Worm (Caenorhabditis elegans): ENCODE results near the gene K09E9.4.
A peak's percentile ranks its signal among the peaks of the same experiment; 100 is the strongest.

Gene K09E9.4

ce11 chrX:15628945-15629344, 1.3 kb downstream of the K09E9.4 start:
- TF ChIP-seq tab-1 (GFP tag; IDR thresholded peaks at IDR 0.05) (no peak), med-1 (GFP tag; optimal IDR thresholded peaks at IDR 0.05; ENCODE audit: insufficient read depth) (no peak), ztf-29 (GFP tag; IDR thresholded peaks at IDR 0.05) (no peak), klf-2 (GFP tag; conservative IDR thresholded peaks at IDR 0.05) (no peak), ref-1 (GFP tag; conservative IDR thresholded peaks at IDR 0.05) (no peak), ztf-23 (GFP tag; IDR thresholded peaks at IDR 0.05) (no peak), cog-1 (tag; optimal IDR thresholded peaks at IDR 0.05) (no peak), T22C8.4 (GFP tag; IDR thresholded peaks at IDR 0.05) (no peak), flt-1 (GFP tag; IDR thresholded peaks at IDR 0.05) (no peak)

ce11 chrX:15627814-15628213, 2.4 kb downstream of the K09E9.4 start:
- TF ChIP-seq ref-1 (GFP tag; conservative IDR thresholded peaks at IDR 0.05) (no peak), med-1 (GFP tag; optimal IDR thresholded peaks at IDR 0.05; ENCODE audit: insufficient read depth) (no peak), tab-1 (GFP tag; IDR thresholded peaks at IDR 0.05) (no peak), flt-1 (GFP tag; IDR thresholded peaks at IDR 0.05) (no peak), T22C8.4 (GFP tag; IDR thresholded peaks at IDR 0.05) (no peak), ztf-23 (GFP tag; IDR thresholded peaks at IDR 0.05) (no peak), ztf-29 (GFP tag; IDR thresholded peaks at IDR 0.05) (no peak), klf-2 (GFP tag; conservative IDR thresholded peaks at IDR 0.05) (no peak), cog-1 (tag; optimal IDR thresholded peaks at IDR 0.05) (no peak)

- TF ChIP-seq klf-2 (GFP tag; conservative IDR thresholded peaks at IDR 0.05) (no peak), ref-1 (GFP tag; conservative IDR thresholded peaks at IDR 0.05) (no peak), T22C8.4 (GFP tag; IDR thresholded peaks at IDR 0.05) (no peak), med-1 (GFP tag; optimal IDR thresholded peaks at IDR 0.05; ENCODE audit: insufficient read depth) (no peak), ztf-29 (GFP tag; IDR thresholded peaks at IDR 0.05) (no peak), cog-1 (tag; optimal IDR thresholded peaks at IDR 0.05) (no peak), flt-1 (GFP tag; IDR thresholded peaks at IDR 0.05) (no peak), ztf-23 (GFP tag; IDR thresholded peaks at IDR 0.05) (no peak), tab-1 (GFP tag; IDR thresholded peaks at IDR 0.05) (no peak)
These were observed 4.0 kb downstream of the K09E9.4 start for ce11 chrX:15626119-15626850.

- TF ChIP-seq T22C8.4 (GFP tag; IDR thresholded peaks at IDR 0.05) = no peak
- no peak for TF ChIP-seq flt-1 (GFP tag; IDR thresholded peaks at IDR 0.05)
- TF ChIP-seq tab-1 (GFP tag; IDR thresholded peaks at IDR 0.05) = no peak
- TF ChIP-seq cog-1 (tag; optimal IDR thresholded peaks at IDR 0.05) = no peak
- TF ChIP-seq med-1 (GFP tag; optimal IDR thresholded peaks at IDR 0.05; ENCODE audit: insufficient read depth) = no peak
- no peak for TF ChIP-seq ztf-23 (GFP tag; IDR thresholded peaks at IDR 0.05)
- no peak for TF ChIP-seq ref-1 (GFP tag; conservative IDR thresholded peaks at IDR 0.05)
- TF ChIP-seq ztf-29 (GFP tag; IDR thresholded peaks at IDR 0.05) = no peak
- TF ChIP-seq klf-2 (GFP tag; conservative IDR thresholded peaks at IDR 0.05) = no peak
These were observed 8.2 kb downstream of the K09E9.4 start for ce11 chrX:15622041-15622440.

ce11 chrX:15621001-15621400, 9.2 kb downstream of the K09E9.4 start:
- TF ChIP-seq ztf-29 (GFP tag; IDR thresholded peaks at IDR 0.05) = no peak
- TF ChIP-seq med-1 (GFP tag; optimal IDR thresholded peaks at IDR 0.05; ENCODE audit: insufficient read depth) = no peak
- no peak for TF ChIP-seq tab-1 (GFP tag; IDR thresholded peaks at IDR 0.05)
- TF ChIP-seq ref-1 (GFP tag; conservative IDR thresholded peaks at IDR 0.05) = no peak
- TF ChIP-seq ztf-23 (GFP tag; IDR thresholded peaks at IDR 0.05) = no peak

ce11 chrX:15620200-15620599, 10.0 kb downstream of the K09E9.4 start, which contains the start of gene K09E9.1:
K09E9.1 (plus strand) TSS chrX:15620500.
- TF ChIP-seq ztf-23 (GFP tag; IDR thresholded peaks at IDR 0.05) (no peak), tab-1 (GFP tag; IDR thresholded peaks at IDR 0.05) (no peak), ztf-29 (GFP tag; IDR thresholded peaks at IDR 0.05) (no peak), T22C8.4 (GFP tag; IDR thresholded peaks at IDR 0.05) (no peak), klf-2 (GFP tag; conservative IDR thresholded peaks at IDR 0.05) (no peak), flt-1 (GFP tag; IDR thresholded peaks at IDR 0.05) (no peak), cog-1 (tag; optimal IDR thresholded peaks at IDR 0.05) (no peak), ref-1 (GFP tag; conservative IDR thresholded peaks at IDR 0.05) (no peak), med-1 (GFP tag; optimal IDR thresholded peaks at IDR 0.05; ENCODE audit: insufficient read depth) (no peak)

- TF ChIP-seq tab-1 (GFP tag; IDR thresholded peaks at IDR 0.05) = peak; percentile 46; the same call in 1 of the 2 replicates
- TF ChIP-seq ztf-29 (GFP tag; IDR thresholded peaks at IDR 0.05) = no peak; the same call in 1 of the 2 replicates
- peak; percentile 75 for TF ChIP-seq flt-1 (GFP tag; IDR thresholded peaks at IDR 0.05)
- TF ChIP-seq ref-1 (GFP tag; conservative IDR thresholded peaks at IDR 0.05) = 0 out of 2 replicates have a peak, but pooled peaks have one; percentile 30
- no peak for TF ChIP-seq med-1 (GFP tag; optimal IDR thresholded peaks at IDR 0.05; ENCODE audit: insufficient read depth)
These were observed 11.0 kb downstream of the K09E9.4 start for ce11 chrX:15619273-15619672.

- no peak for TF ChIP-seq T22C8.4 (GFP tag; IDR thresholded peaks at IDR 0.05)
- TF ChIP-seq ztf-23 (GFP tag; IDR thresholded peaks at IDR 0.05) = no peak
- TF ChIP-seq klf-2 (GFP tag; conservative IDR thresholded peaks at IDR 0.05) = no peak
- no peak for TF ChIP-seq tab-1 (GFP tag; IDR thresholded peaks at IDR 0.05)
- TF ChIP-seq ref-1 (GFP tag; conservative IDR thresholded peaks at IDR 0.05) = no peak
- TF ChIP-seq flt-1 (GFP tag; IDR thresholded peaks at IDR 0.05) = no peak
- TF ChIP-seq ztf-29 (GFP tag; IDR thresholded peaks at IDR 0.05) = no peak
- no peak for TF ChIP-seq med-1 (GFP tag; optimal IDR thresholded peaks at IDR 0.05; ENCODE audit: insufficient read depth)
- no peak for TF ChIP-seq cog-1 (tag; optimal IDR thresholded peaks at IDR 0.05)
These were observed 13.1 kb downstream of the K09E9.4 start for ce11 chrX:15617168-15617567.

ce11 chrX:15616443-15616842, 13.8 kb downstream of the K09E9.4 start, which contains the start of gene ergi-3:
ergi-3 (minus strand) TSS chrX:15616753.
- TF ChIP-seq flt-1 (GFP tag; IDR thresholded peaks at IDR 0.05) = no peak
- TF ChIP-seq cog-1 (tag; optimal IDR thresholded peaks at IDR 0.05) = peak; percentile 53

- TF ChIP-seq tab-1 (GFP tag; IDR thresholded peaks at IDR 0.05) (no peak), flt-1 (GFP tag; IDR thresholded peaks at IDR 0.05) (peak; percentile 34; the same call in 1 of the 2 replicates), ztf-23 (GFP tag; IDR thresholded peaks at IDR 0.05) (0 out of 2 replicates have a peak, but pooled peaks have one; percentile 23)
These were observed 16.5 kb downstream of the K09E9.4 start, which contains the start of gene K09E9.3 for ce11 chrX:15613745-15614229. K09E9.3 (minus strand) TSS chrX:15613795.

Measured in whole organism, midembryonic.